Fruit fly (Drosophila melanogaster): ENCODE data around the gene rdgB.

rdgB gene

dm6 chrX:13740062-13740461 is 22.5 kb upstream of the rdgB start (continued):
- TF ChIP-seq Trl (optimal IDR thresholded peaks at IDR 0.05) (no peak), Trl (GFP tag; optimal IDR thresholded peaks at IDR 0.05) (peak; percentile 82), CG17612 (GFP tag; IDR thresholded peaks at IDR 0.05) (peak; percentile 58; the same call in 1 of the 2 replicates), Hr78 (GFP tag; optimal IDR thresholded peaks at IDR 0.05) (peak in 1 of 2 experiments; percentile 94), Ada2b (GFP tag; IDR thresholded peaks at IDR 0.05) (peak; percentile 85), grn (GFP tag; optimal IDR thresholded peaks at IDR 0.05) (no peak), Aef1 (GFP tag; IDR thresholded peaks at IDR 0.05) (peak; percentile 62), Dref (GFP tag; IDR thresholded peaks at IDR 0.05) (no peak), CG5245 (GFP tag; optimal IDR thresholded peaks at IDR 0.05) (peak; percentile 67), CG2199 (GFP tag; IDR thresholded peaks at IDR 0.05) (0 out of 3 replicates have a peak, but pooled peaks have one; percentile 39), CG15011 (GFP tag; optimal IDR thresholded peaks at IDR 0.05) (peak; percentile 45), CG6765 (GFP tag; optimal IDR thresholded peaks at IDR 0.05) (peak; percentile 80), gcm (GFP tag; optimal IDR thresholded peaks at IDR 0.05) (peak; percentile 47), maf-S (GFP tag; optimal IDR thresholded peaks at IDR 0.05) (peak; percentile 68), CG2875 (GFP tag; optimal IDR thresholded peaks at IDR 0.05) (peak; percentile 47), CG12659 (GFP tag; optimal IDR thresholded peaks at IDR 0.05) (peak; percentile 75), CG30020 (tag; optimal IDR thresholded peaks at IDR 0.05) (no peak), vfl (GFP tag; optimal IDR thresholded peaks at IDR 0.05) (peak; percentile 37), tup (GFP tag; optimal IDR thresholded peaks at IDR 0.05) (no peak), CG8478 (optimal IDR thresholded peaks at IDR 0.05) (no peak), CG11398 (GFP tag; optimal IDR thresholded peaks at IDR 0.05) (peak; percentile 40), gem (tag; optimal IDR thresholded peaks at IDR 0.05) (peak; percentile 81), chn (GFP tag; optimal IDR thresholded peaks at IDR 0.05) (peak; percentile 72), zen2 (GFP tag; IDR thresholded peaks at IDR 0.05; ENCODE audit: partially characterized antibody) (no peak), wdn (GFP tag; IDR thresholded peaks at IDR 0.05) (peak; percentile 65), CG6272 (GFP tag; IDR thresholded peaks at IDR 0.05) (peak; percentile 69), Ravus (GFP tag; IDR thresholded peaks at IDR 0.05) (peak; percentile 25; the same call in 1 of the 2 replicates), Nf-YB (GFP tag; optimal IDR thresholded peaks at IDR 0.05) (no peak), sisA (GFP tag; IDR thresholded peaks at IDR 0.05) (peak; percentile 85), lab (GFP tag; optimal IDR thresholded peaks at IDR 0.05) (peak; percentile 91), CG11093 (GFP tag; IDR thresholded peaks at IDR 0.05) (0 out of 3 replicates have a peak, but pooled peaks have one; percentile 30), bab2 (GFP tag; optimal IDR thresholded peaks at IDR 0.05) (peak; percentile 89), Ptx1 (GFP tag; IDR thresholded peaks at IDR 0.05) (peak; percentile 86), CG16815 (GFP tag; optimal IDR thresholded peaks at IDR 0.05) (peak; percentile 66), onecut (GFP tag; IDR thresholded peaks at IDR 0.05) (peak; percentile 86), CG12236 (GFP tag; optimal IDR thresholded peaks at IDR 0.05) (peak; percentile 49), Gsc (GFP tag; IDR thresholded peaks at IDR 0.05) (no peak), CG11723 (GFP tag; optimal IDR thresholded peaks at IDR 0.05) (peak; percentile 34), CG12769 (tag; optimal IDR thresholded peaks at IDR 0.05) (peak; percentile 92), CG14050 (GFP tag; IDR thresholded peaks at IDR 0.05) (peak; percentile 70; the same call in 2 of the 3 replicates), MBD-R2 (GFP tag; IDR thresholded peaks at IDR 0.05) (peak; percentile 59; the same call in 1 of the 2 replicates), CG10274 (GFP tag; optimal IDR thresholded peaks at IDR 0.05) (peak; percentile 49), CG8765 (GFP tag; IDR thresholded peaks at IDR 0.05) (peak; percentile 69), lbe (GFP tag; optimal IDR thresholded peaks at IDR 0.05) (no peak), CG13624 (GFP tag; optimal IDR thresholded peaks at IDR 0.05) (peak; percentile 64), CG9797 (GFP tag; optimal IDR thresholded peaks at IDR 0.05) (no peak), slou (GFP tag; optimal IDR thresholded peaks at IDR 0.05) (peak; percentile 1), odd (GFP tag; optimal IDR thresholded peaks at IDR 0.05) (peak; percentile 70), Optix (GFP tag; IDR thresholded peaks at IDR 0.05) (peak; percentile 71), CG18599 (GFP tag; optimal IDR thresholded peaks at IDR 0.05) (peak; percentile 91), CG3407 (GFP tag; optimal IDR thresholded peaks at IDR 0.05) (peak; percentile 26), HLH4C (GFP tag; IDR thresholded peaks at IDR 0.05; ENCODE audit: partially characterized antibody) (no peak)
